Fruit fly (Drosophila melanogaster): ENCODE results near the gene CG33099.
A peak's percentile ranks its signal among the peaks of the same experiment; 100 is the strongest.

Gene CG33099

DNA sequence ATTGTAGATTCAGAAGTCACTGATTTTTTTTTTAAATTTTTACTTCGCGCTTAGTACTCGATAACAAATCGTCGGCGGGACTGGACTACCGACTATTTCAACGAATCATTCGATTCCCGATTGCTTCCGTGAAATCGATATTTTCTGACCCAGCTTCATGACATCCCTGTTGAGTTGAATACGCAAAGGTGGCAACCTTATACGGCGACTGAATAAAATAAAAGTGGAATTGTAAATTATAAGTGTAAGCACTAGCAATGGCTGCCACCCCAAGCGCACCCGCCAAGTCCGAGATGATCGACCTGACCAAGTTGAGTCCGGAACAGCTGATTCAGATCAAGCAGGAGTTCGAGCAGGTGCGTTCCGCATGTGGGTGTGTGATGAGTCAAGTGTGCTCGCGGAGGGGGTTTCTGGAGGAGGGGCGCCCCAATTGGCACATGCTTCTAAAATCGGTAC is 43.3 kb downstream of the CG33099 start, which contains the start of gene Pfdn5 (continued):
- TF ChIP-seq Hr51 (GFP tag; optimal IDR thresholded peaks at IDR 0.05): no peak
- TF ChIP-seq CG6791 (GFP tag; IDR thresholded peaks at IDR 0.05; ENCODE audit: partially characterized antibody): peak; percentile 90
- peak; percentile 73 for TF ChIP-seq BEAF-32 (GFP tag; optimal IDR thresholded peaks at IDR 0.05)
- TF ChIP-seq CG9817 (tag; optimal IDR thresholded peaks at IDR 0.05): no peak
- no peak for TF ChIP-seq sisA (GFP tag; IDR thresholded peaks at IDR 0.05)
- no peak for TF ChIP-seq vvl (GFP tag; IDR thresholded peaks at IDR 0.05)
- no peak for TF ChIP-seq cwo (GFP tag; optimal IDR thresholded peaks at IDR 0.05)
- TF ChIP-seq CG17829 (tag; optimal IDR thresholded peaks at IDR 0.05): no peak
- no peak for TF ChIP-seq H15 (GFP tag; IDR thresholded peaks at IDR 0.05)
- TF ChIP-seq Side (GFP tag; optimal IDR thresholded peaks at IDR 0.05): no peak
- no peak for TF ChIP-seq wek (GFP tag; optimal IDR thresholded peaks at IDR 0.05)
- TF ChIP-seq CG9727 (GFP tag; optimal IDR thresholded peaks at IDR 0.05): no peak
- no peak for TF ChIP-seq CG10431 (GFP tag; optimal IDR thresholded peaks at IDR 0.05)
- peak; percentile 88 for TF ChIP-seq CG34224 (GFP tag; IDR thresholded peaks at IDR 0.05; ENCODE audit: partially characterized antibody)
- TF ChIP-seq ham (GFP tag; IDR thresholded peaks at IDR 0.05): no peak
- no peak for TF ChIP-seq trh (GFP tag; optimal IDR thresholded peaks at IDR 0.05)
- TF ChIP-seq CG15514 (GFP tag; optimal IDR thresholded peaks at IDR 0.05): peak; percentile 73
- no peak for TF ChIP-seq zfh2 (GFP tag; optimal IDR thresholded peaks at IDR 0.05)
- TF ChIP-seq dimm (GFP tag; IDR thresholded peaks at IDR 0.05): no peak
- TF ChIP-seq btn (GFP tag; optimal IDR thresholded peaks at IDR 0.05): no peak
- no peak for TF ChIP-seq CG8290 (GFP tag; optimal IDR thresholded peaks at IDR 0.05)
- TF ChIP-seq CG8290 (tag; optimal IDR thresholded peaks at IDR 0.05): no peak
- TF ChIP-seq caup (GFP tag; optimal IDR thresholded peaks at IDR 0.05; ENCODE audit: severe bottlenecking): no peak
- peak; percentile 93 for TF ChIP-seq pzg (GFP tag; optimal IDR thresholded peaks at IDR 0.05)
- TF ChIP-seq CG1647 (GFP tag; optimal IDR thresholded peaks at IDR 0.05): no peak
- TF ChIP-seq CG6813 (GFP tag; optimal IDR thresholded peaks at IDR 0.05): no peak
- no peak for TF ChIP-seq Hr78 (GFP tag; optimal IDR thresholded peaks at IDR 0.05)
- peak; percentile 26 for TF ChIP-seq CHES-1-like (GFP tag; optimal IDR thresholded peaks at IDR 0.05)
- TF ChIP-seq HmgD (GFP tag; optimal IDR thresholded peaks at IDR 0.05): peak; percentile 33
- TF ChIP-seq Dek (tag; optimal IDR thresholded peaks at IDR 0.05): no peak
- no peak for TF ChIP-seq Camta (GFP tag; optimal IDR thresholded peaks at IDR 0.05)
- no peak for TF ChIP-seq zen (tag; optimal IDR thresholded peaks at IDR 0.05)
- peak; percentile 77 for TF ChIP-seq amos (GFP tag; IDR thresholded peaks at IDR 0.05; ENCODE audit: partially characterized antibody)
- TF ChIP-seq CG15696 (tag; optimal IDR thresholded peaks at IDR 0.05): no peak
- TF ChIP-seq CG16779 (GFP tag; IDR thresholded peaks at IDR 0.05): no peak
- peak; percentile 78 for TF ChIP-seq Ets97D (GFP tag; optimal IDR thresholded peaks at IDR 0.05)
- no peak for TF ChIP-seq Hmr (GFP tag; optimal IDR thresholded peaks at IDR 0.05)
- no peak for TF ChIP-seq gro (GFP tag; optimal IDR thresholded peaks at IDR 0.05)
- no peak for TF ChIP-seq CG8924 (tag; optimal IDR thresholded peaks at IDR 0.05)
- no peak for TF ChIP-seq jigr1 (GFP tag; IDR thresholded peaks at IDR 0.05)
- no peak for TF ChIP-seq fru (optimal IDR thresholded peaks at IDR 0.05)
- TF ChIP-seq PHDP (tag; optimal IDR thresholded peaks at IDR 0.05): no peak
- TF ChIP-seq CG10321 (GFP tag; IDR thresholded peaks at IDR 0.05): 0 out of 2 replicates have a peak, but pooled peaks have one; percentile 9
- TF ChIP-seq CG11085 (GFP tag; IDR thresholded peaks at IDR 0.05): no peak
- TF ChIP-seq CG7928 (GFP tag; optimal IDR thresholded peaks at IDR 0.05): peak; percentile 53
- peak; percentile 89 for TF ChIP-seq CG7963 (GFP tag; IDR thresholded peaks at IDR 0.05; ENCODE audit: partially characterized antibody)
- TF ChIP-seq nmo (GFP tag; optimal IDR thresholded peaks at IDR 0.05): no peak
- TF ChIP-seq CG6854 (GFP tag; optimal IDR thresholded peaks at IDR 0.05): no peak
- peak; percentile 38 for TF ChIP-seq CG9797 (GFP tag; optimal IDR thresholded peaks at IDR 0.05)
- TF ChIP-seq Tbp (GFP tag; optimal IDR thresholded peaks at IDR 0.05): no peak
- TF ChIP-seq nerfin-1 (tag; optimal IDR thresholded peaks at IDR 0.05): no peak

All from whole organism, embryonic.